Worm (Caenorhabditis elegans): ENCODE results near the gene C04C11.1.

C04C11.1 gene

DNA sequence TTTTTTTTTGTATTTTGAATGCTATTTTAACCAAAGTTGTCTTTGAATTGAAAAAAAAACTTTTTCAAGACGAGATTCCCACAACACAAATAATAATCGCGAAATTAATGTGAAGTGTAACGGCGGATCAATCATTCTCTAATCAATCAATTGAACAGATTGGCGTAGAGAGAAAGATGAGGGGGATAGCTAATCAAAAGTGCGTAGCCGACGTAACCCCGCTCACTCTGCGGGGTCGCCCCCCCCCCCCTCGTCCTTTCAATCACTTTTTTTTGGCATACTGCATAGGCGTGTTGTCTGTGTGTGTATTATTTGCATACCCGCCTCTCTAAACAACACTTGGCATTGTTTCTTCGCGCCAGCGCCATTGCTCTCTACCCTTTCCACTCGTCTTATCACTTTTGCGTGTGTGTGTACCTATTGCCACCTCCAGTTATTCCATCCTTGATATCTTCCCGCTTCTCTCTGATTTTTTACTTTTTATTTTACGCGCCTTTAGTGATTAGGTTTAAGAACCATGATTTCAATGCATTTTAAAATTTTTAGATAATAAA is 4.1 kb downstream of the C04C11.1 start (continued):
- TF ChIP-seq cey-2 (tag; optimal IDR thresholded peaks at IDR 0.05; ENCODE audit: borderline replicate concordance, insufficient read depth) (no peak), spr-3 (GFP tag; optimal IDR thresholded peaks at IDR 0.05) (no peak), unc-62 (GFP tag; optimal IDR thresholded peaks at IDR 0.05 in 1 of 2) (no peak), unc-62 (tag; optimal IDR thresholded peaks at IDR 0.05) (no peak), ztf-7 (tag; optimal IDR thresholded peaks at IDR 0.05) (no peak), hlh-11 (tag; optimal IDR thresholded peaks at IDR 0.05) (peak; percentile 46), duxl-1 (tag; optimal IDR thresholded peaks at IDR 0.05; ENCODE audit: poor library complexity) (no peak), dve-1 (tag; optimal IDR thresholded peaks at IDR 0.05; ENCODE audit: insufficient read depth) (peak; percentile 1), lim-7 (GFP tag; IDR thresholded peaks at IDR 0.05) (no peak), ceh-44 (GFP tag; IDR thresholded peaks at IDR 0.05) (no peak), lin-38 (GFP tag; IDR thresholded peaks at IDR 0.05) (no peak), fos-1 (tag; optimal IDR thresholded peaks at IDR 0.05) (no peak), F37D6.2 (tag; optimal IDR thresholded peaks at IDR 0.05) (no peak), nhr-237 (tag; optimal IDR thresholded peaks at IDR 0.05) (no peak), ces-1 (GFP tag; optimal IDR thresholded peaks at IDR 0.05) (no peak), T20F7.1 (GFP tag; optimal IDR thresholded peaks at IDR 0.05) (no peak), madf-5 (GFP tag; IDR thresholded peaks at IDR 0.05) (no peak), lsy-2 (tag; optimal IDR thresholded peaks at IDR 0.05) (no peak), daf-19 (GFP tag; conservative IDR thresholded peaks at IDR 0.05) (no peak), ceh-32 (tag; optimal IDR thresholded peaks at IDR 0.05; ENCODE audit: poor library complexity) (no peak), zfp-2 (tag; optimal IDR thresholded peaks at IDR 0.05) (no peak), ceh-82 (tag; optimal IDR thresholded peaks at IDR 0.05) (no peak)

DNA sequence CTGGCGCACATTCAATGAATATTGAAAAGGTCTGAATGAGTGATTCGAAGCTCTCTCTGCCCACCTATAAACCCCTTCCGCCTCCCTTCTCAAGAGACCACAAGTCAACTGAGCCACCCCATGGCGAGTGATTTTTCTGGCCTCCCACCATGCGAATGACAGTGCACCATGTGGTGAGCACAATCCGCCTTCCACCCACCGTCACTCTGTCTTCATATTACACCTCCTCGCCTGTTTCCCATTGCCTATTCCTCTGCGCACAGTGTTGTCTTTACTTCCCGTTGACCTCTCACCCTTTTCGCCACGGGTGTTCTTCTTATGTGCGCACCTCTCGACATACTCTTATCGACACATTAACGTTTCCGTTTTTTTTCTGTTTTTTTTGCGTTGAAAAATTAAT is 6.5 kb downstream of the C04C11.1 start:
- TF ChIP-seq Y48G9A.11 (GFP tag; IDR thresholded peaks at IDR 0.05) = no peak
- TF ChIP-seq ztf-7 (tag; optimal IDR thresholded peaks at IDR 0.05) = no peak
- TF ChIP-seq unc-130 (GFP tag; optimal IDR thresholded peaks at IDR 0.05) = no peak
- TF ChIP-seq duxl-1 (tag; optimal IDR thresholded peaks at IDR 0.05; ENCODE audit: poor library complexity) = no peak
- TF ChIP-seq dve-1 (tag; optimal IDR thresholded peaks at IDR 0.05; ENCODE audit: insufficient read depth) = no peak
- TF ChIP-seq R02D3.7 (tag; optimal IDR thresholded peaks at IDR 0.05) = no peak
- TF ChIP-seq arid-1 (GFP tag; conservative IDR thresholded peaks at IDR 0.05) = no peak
- no peak for TF ChIP-seq nhr-41 (GFP tag; IDR thresholded peaks at IDR 0.05)
- TF ChIP-seq zip-2 (tag; optimal IDR thresholded peaks at IDR 0.05) = no peak
- TF ChIP-seq sdz-12 (GFP tag; optimal IDR thresholded peaks at IDR 0.05) = no peak
- no peak for TF ChIP-seq zfp-3 (GFP tag; conservative IDR thresholded peaks at IDR 0.05)
- no peak for TF ChIP-seq zfp-2 (tag; optimal IDR thresholded peaks at IDR 0.05)
- no peak for TF ChIP-seq egl-27 (tag; optimal IDR thresholded peaks at IDR 0.05)
- TF ChIP-seq egl-43 (GFP tag; IDR thresholded peaks at IDR 0.05) = no peak
- TF ChIP-seq unc-62 (GFP tag; optimal IDR thresholded peaks at IDR 0.05 in 1 of 2) = no peak
- no peak for TF ChIP-seq unc-62 (tag; optimal IDR thresholded peaks at IDR 0.05)
- no peak for TF ChIP-seq mxl-2 (GFP tag; conservative IDR thresholded peaks at IDR 0.05)
- TF ChIP-seq lim-7 (GFP tag; IDR thresholded peaks at IDR 0.05) = no peak
- no peak for TF ChIP-seq ceh-28 (tag; optimal IDR thresholded peaks at IDR 0.05)

ce11 chrX:14028492-14028891 is 8.1 kb downstream of the C04C11.1 start:
- no peak for TF ChIP-seq hlh-11 (tag; optimal IDR thresholded peaks at IDR 0.05)
- no peak for TF ChIP-seq pha-4 (GFP tag; IDR thresholded peaks at IDR 0.05)
- no peak for TF ChIP-seq pha-4 (tag; optimal IDR thresholded peaks at IDR 0.05)
- TF ChIP-seq hlh-30 (tag; optimal IDR thresholded peaks at IDR 0.05; ENCODE audit: insufficient read depth) = no peak
- TF ChIP-seq lin-15B (tag; optimal IDR thresholded peaks at IDR 0.05) = no peak
- no peak for TF ChIP-seq hmg-1.1 (GFP tag; IDR thresholded peaks at IDR 0.05)
- TF ChIP-seq tra-1 (GFP tag; IDR thresholded peaks at IDR 0.05) = no peak
- no peak for TF ChIP-seq jun-1 (tag; optimal IDR thresholded peaks at IDR 0.05)
- no peak for TF ChIP-seq daf-16 (GFP tag; optimal IDR thresholded peaks at IDR 0.05)
- TF ChIP-seq daf-16 (tag; optimal IDR thresholded peaks at IDR 0.05) = no peak
- TF ChIP-seq set-16 (GFP tag; IDR thresholded peaks at IDR 0.05) = no peak
- TF ChIP-seq ceh-44 (GFP tag; IDR thresholded peaks at IDR 0.05) = no peak
- TF ChIP-seq aha-1 (tag) = no peak
- no peak for TF ChIP-seq lin-39 (tag; optimal IDR thresholded peaks at IDR 0.05)
- TF ChIP-seq nhr-76 (tag; optimal IDR thresholded peaks at IDR 0.05) = no peak
- TF ChIP-seq nhr-102 (tag; optimal IDR thresholded peaks at IDR 0.05) = no peak
- no peak for TF ChIP-seq ceh-32 (tag; optimal IDR thresholded peaks at IDR 0.05; ENCODE audit: poor library complexity)
